Worm (Caenorhabditis elegans) whole organism, early embryonic: ENCODE results near the gene T16H12.13.

Experiments
- F13C5.2 ChIP-seq: sonication (generic microtip); optimal IDR thresholded peaks from 2 replicates; lab custom pipeline; 2017; ENCODE audit warnings: mild to moderate bottlenecking, missing genetic modification characterization, inconsistent platforms, missing compliant biosample characterization
- ama-1 ChIP-seq: fragments of 150-350 bp; optimal IDR thresholded peaks from 2 replicates; lab custom pipeline; 2014
- flt-1 ChIP-seq: fragments of 200-800 bp; sonication (Bioruptor generic); IDR thresholded peaks from 2 replicates; pipeline ENCODE4 v1.3.6; 2022; ENCODE audit warnings: missing genetic modification characterization, missing compliant biosample characterization
- hmbx-1 ChIP-seq: sonication (generic microtip); optimal IDR thresholded peaks from 2 replicates; lab custom pipeline; 2016; ENCODE audit warnings: mild to moderate bottlenecking, missing genetic modification characterization, missing compliant biosample characterization
- hnd-1 ChIP-seq: sonication (generic microtip); optimal IDR thresholded peaks from 2 replicates; lab custom pipeline; 2016; ENCODE audit warnings: missing genetic modification characterization, missing compliant biosample characterization
- pes-1 ChIP-seq: fragments of 200-800 bp; sonication (Bioruptor generic); IDR thresholded peaks from 2 replicates; pipeline ENCODE4 v1.3.6; 2022; ENCODE audit warnings: missing genetic modification reagents, missing genetic modification characterization, missing compliant biosample characterization
- scrt-1 ChIP-seq: fragments of 200-800 bp; sonication (Bioruptor generic); IDR thresholded peaks from 2 replicates; pipeline ENCODE4 v1.3.6; 2022; ENCODE audit warnings: missing genetic modification characterization, missing compliant biosample characterization
- tbx-37 ChIP-seq: fragments of 200-800 bp; sonication (Bioruptor generic); conservative IDR thresholded peaks from 2 replicates; pipeline ENCODE4 v1.3.6; 2022; ENCODE audit warnings: missing genetic modification reagents, missing genetic modification characterization, missing compliant biosample characterization

ce11 chrIII:10069278-10069677, 15.9 kb upstream of the T16H12.13 start, which contains the start of gene T16G12.6:
- TF ChIP-seq flt-1 (GFP tag; lab: Robert Waterston, UW) (no peak), F13C5.2 (tag; lab: Kevin White, UChicago) (no peak), pes-1 (GFP tag; lab: Robert Waterston, UW) (no peak), hnd-1 (no peak), tbx-37 (GFP tag; lab: Robert Waterston, UW) (no peak), scrt-1 (GFP tag; lab: Robert Waterston, UW) (no peak), ama-1 (lab: Kevin White, UChicago) (no peak), hmbx-1 (tag; lab: Kevin White, UChicago) (no peak)
